Worm (Caenorhabditis elegans) whole organism, mixed stage, embryonic: ENCODE data around the gene pde-2.

Experiments used
- ceh-43 ChIP-seq: fragments of 200-800 bp; sonication (Bioruptor generic); optimal IDR thresholded peaks from 2 replicates; lab custom pipeline; 2018; ENCODE audit warnings: mild to moderate bottlenecking, missing genetic modification characterization, moderate library complexity, missing compliant biosample characterization
- nhr-237 ChIP-seq: fragments of 150-350 bp; optimal IDR thresholded peaks from 2 replicates; lab custom pipeline; 2014; ENCODE audit warnings: missing biosample characterization, missing genetic modification characterization
- pha-4 ChIP-seq: fragments of 150-350 bp; optimal IDR thresholded peaks from 2 replicates; lab custom pipeline; 2018; ENCODE audit warnings: missing biosample characterization, missing genetic modification reagents, missing genetic modification characterization
- sem-2 ChIP-seq: fragments of 200-800 bp; sonication (Bioruptor generic); optimal IDR thresholded peaks from 2 replicates; lab custom pipeline; 2018; ENCODE audit warnings: mild to moderate bottlenecking, missing genetic modification characterization, missing compliant biosample characterization
- tbx-8 ChIP-seq: fragments of 200-800 bp; sonication (Bioruptor generic); optimal IDR thresholded peaks from 2 replicates; lab custom pipeline; 2018; ENCODE audit warnings: mild to moderate bottlenecking, missing genetic modification characterization, moderate library complexity, missing compliant biosample characterization
- unc-62 ChIP-seq: fragments of 150-350 bp; optimal IDR thresholded peaks from 2 replicates; lab custom pipeline; 2014; ENCODE audit warnings: missing biosample characterization, missing genetic modification reagents, missing genetic modification characterization
- ztf-11 ChIP-seq: fragments of 150-350 bp; optimal IDR thresholded peaks from 2 replicates; lab custom pipeline; 2014; ENCODE audit warnings: missing biosample characterization, missing genetic modification characterization

DNA sequence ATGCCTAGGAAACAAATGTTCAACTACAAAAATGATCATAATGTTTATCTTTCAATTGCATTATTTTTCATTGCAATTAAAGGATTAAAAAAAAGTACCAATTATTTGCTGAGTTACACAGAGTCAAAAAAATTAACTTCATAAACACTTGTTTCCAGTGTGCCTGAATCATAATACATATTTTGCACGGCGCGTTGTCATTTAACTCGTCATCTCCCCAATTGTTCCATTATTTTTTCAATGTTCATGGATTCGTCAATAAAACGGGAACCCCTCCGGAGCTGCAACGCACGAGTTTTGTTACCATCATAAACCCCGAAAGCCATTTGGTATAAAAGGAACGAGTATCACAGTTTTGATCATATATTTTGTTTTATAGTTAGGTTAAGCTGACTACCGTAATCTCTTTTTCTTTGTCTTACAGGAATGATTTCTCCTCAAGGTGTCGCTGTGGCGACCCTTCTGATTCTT is 35.5 kb upstream of the pde-2 start, which contains the start of gene F59B2.12:
- TF ChIP-seq unc-62 (no peak), nhr-237 (tag; lab: Kevin White, UChicago) (no peak), sem-2 (GFP tag; lab: Kevin White, UChicago) (no peak), pha-4 (tag; lab: Kevin White, UChicago) (no peak), ztf-11 (no peak), ceh-43 (GFP tag; lab: Kevin White, UChicago) (no peak), tbx-8 (GFP tag; lab: Kevin White, UChicago) (no peak)
